Worm (Caenorhabditis elegans) whole organism, young adult: ENCODE results near the gene clec-31.

Source experiments
- T26A5.8 ChIP-seq: sonication (generic microtip); optimal IDR thresholded peaks from 2 replicates; lab custom pipeline; 2016; ENCODE audit warnings: missing genetic modification characterization, missing compliant biosample characterization
- bed-2 ChIP-seq: fragments of 200-800 bp; sonication (Bioruptor generic); IDR thresholded peaks from 2 replicates; pipeline ENCODE4 v1.3.6; 2022; ENCODE audit warnings: missing genetic modification reagents, missing genetic modification characterization, missing compliant biosample characterization
- snpc-1.1 ChIP-seq: sonication (generic microtip); optimal IDR thresholded peaks from 2 replicates; lab custom pipeline; 2017; ENCODE audit warnings: missing genetic modification characterization, mild to moderate bottlenecking, missing compliant biosample characterization, antibody characterized with exemption, moderate library complexity, missing genotype, missing genetic modification reagents; ENCODE audit not compliant: insufficient read depth

- no peak for TF ChIP-seq snpc-1.1
- no peak for TF ChIP-seq bed-2
- TF ChIP-seq T26A5.8 (tag; lab: Kevin White, UChicago), result no peak
Measured at ce11 chrV:16871387-16871786, 13.5 kb upstream of the clec-31 start, which contains the start of gene thn-4.
